Worm (Caenorhabditis elegans): ENCODE data around the gene zmp-6.

Gene zmp-6

DNA sequence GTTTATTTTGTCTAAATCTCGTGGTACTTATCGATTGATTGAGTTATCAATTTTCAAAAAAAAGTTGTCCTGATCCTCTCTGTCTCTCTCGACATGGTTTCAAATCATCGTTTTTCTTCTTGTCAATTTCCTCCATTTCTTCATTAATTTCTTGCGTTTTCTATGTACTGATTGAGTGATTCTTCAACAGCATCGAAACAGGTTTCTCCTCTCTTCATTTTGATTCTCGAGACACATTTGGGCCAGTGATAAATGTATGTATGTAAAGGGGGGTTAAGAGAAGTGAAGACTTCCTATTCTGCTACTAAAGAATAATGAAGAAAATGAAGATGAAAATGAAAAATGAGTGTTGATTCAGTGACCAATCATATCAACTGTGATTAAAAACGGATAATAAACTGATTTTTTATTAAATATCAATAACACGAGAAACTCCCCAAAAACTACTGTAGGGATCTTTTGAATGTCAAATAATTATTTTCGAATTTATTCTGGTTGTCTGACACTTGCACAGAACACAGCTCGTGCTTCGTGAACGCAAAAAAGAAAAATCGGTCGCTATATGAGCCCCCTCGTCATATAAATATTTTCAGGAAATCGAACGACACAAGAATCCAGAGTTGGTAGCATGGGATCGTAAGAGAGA lies 44.4 kb downstream of the zmp-6 start (continued):
- no peak for TF ChIP-seq snpc-4 (tag; optimal IDR thresholded peaks at IDR 0.05)
- no peak for TF ChIP-seq nhr-237 (tag; optimal IDR thresholded peaks at IDR 0.05)
- no peak for TF ChIP-seq lin-13 (GFP tag; optimal IDR thresholded peaks at IDR 0.05)
- no peak for TF ChIP-seq fkh-4 (tag; optimal IDR thresholded peaks at IDR 0.05; ENCODE audit: borderline replicate concordance)
- TF ChIP-seq swsn-7 (tag; optimal IDR thresholded peaks at IDR 0.05): no peak
- TF ChIP-seq grh-1 (GFP tag; IDR thresholded peaks at IDR 0.05): peak; percentile 74
- TF ChIP-seq F16B12.6 (tag; optimal IDR thresholded peaks at IDR 0.05): no peak
- no peak for TF ChIP-seq nhr-84 (tag; optimal IDR thresholded peaks at IDR 0.05)
- TF ChIP-seq aly-2 (tag; optimal IDR thresholded peaks at IDR 0.05): no peak
- no peak for TF ChIP-seq alr-1 (tag; optimal IDR thresholded peaks at IDR 0.05; ENCODE audit: borderline replicate concordance)
- TF ChIP-seq zip-4 (GFP tag; optimal IDR thresholded peaks at IDR 0.05): no peak
- TF ChIP-seq egl-13 (tag; optimal IDR thresholded peaks at IDR 0.05): no peak
- TF ChIP-seq C04F5.9 (tag; optimal IDR thresholded peaks at IDR 0.05): no peak
- TF ChIP-seq lin-39 (tag; optimal IDR thresholded peaks at IDR 0.05): no peak
- TF ChIP-seq blmp-1 (tag; optimal IDR thresholded peaks at IDR 0.05): peak; percentile 89
- peak; percentile 56 for TF ChIP-seq snu-23 (GFP tag; optimal IDR thresholded peaks at IDR 0.05)
- TF ChIP-seq fkh-10 (GFP tag; optimal IDR thresholded peaks at IDR 0.05): no peak
- no peak for TF ChIP-seq ceh-8 (GFP tag; optimal IDR thresholded peaks at IDR 0.05)
- no peak for TF ChIP-seq ztf-4 (tag; optimal IDR thresholded peaks at IDR 0.05)
- no peak for TF ChIP-seq sup-37 (GFP tag; optimal IDR thresholded peaks at IDR 0.05)
- no peak for TF ChIP-seq ceh-82 (tag; optimal IDR thresholded peaks at IDR 0.05)
- TF ChIP-seq nhr-47 (tag; optimal IDR thresholded peaks at IDR 0.05): no peak
- no peak for TF ChIP-seq sptf-1 (tag; optimal IDR thresholded peaks at IDR 0.05)
- no peak for TF ChIP-seq mdl-1 (tag; optimal IDR thresholded peaks at IDR 0.05)
- peak; percentile 30 for TF ChIP-seq nhr-19 (GFP tag; conservative IDR thresholded peaks at IDR 0.05)
- TF ChIP-seq ets-5 (GFP tag; IDR thresholded peaks at IDR 0.05): no peak
- TF ChIP-seq lsy-2 (tag; optimal IDR thresholded peaks at IDR 0.05): peak in 1 of 2 experiments; percentile 57
- TF ChIP-seq C34B4.2 (tag; optimal IDR thresholded peaks at IDR 0.05): no peak
- TF ChIP-seq unc-130 (tag; optimal IDR thresholded peaks at IDR 0.05): no peak
- TF ChIP-seq lin-14 (GFP tag; optimal IDR thresholded peaks at IDR 0.05): peak; percentile 57
- peak; percentile 36 for TF ChIP-seq nhr-90 (tag; optimal IDR thresholded peaks at IDR 0.05; ENCODE audit: poor library complexity)
- TF ChIP-seq fkh-8 (tag; optimal IDR thresholded peaks at IDR 0.05): no peak
- peak; percentile 19 for TF ChIP-seq irx-1 (tag; optimal IDR thresholded peaks at IDR 0.05)
- no peak for TF ChIP-seq ztf-11 (tag; optimal IDR thresholded peaks at IDR 0.05)
- TF ChIP-seq elt-3 (tag; optimal IDR thresholded peaks at IDR 0.05): peak in 3 of 6 experiments; percentile 44 to 76 (median 61)
- peak; percentile 36 for TF ChIP-seq tbx-2 (tag; optimal IDR thresholded peaks at IDR 0.05)
- TF ChIP-seq unc-62 (GFP tag; optimal IDR thresholded peaks at IDR 0.05): no peak
- TF ChIP-seq mab-9 (GFP tag; IDR thresholded peaks at IDR 0.05): no peak
- no peak for TF ChIP-seq tlp-1 (tag; optimal IDR thresholded peaks at IDR 0.05)
- TF ChIP-seq pqm-1 (tag; optimal IDR thresholded peaks at IDR 0.05): no peak
- TF ChIP-seq pax-3 (tag; optimal IDR thresholded peaks at IDR 0.05): no peak
- no peak for TF ChIP-seq ceh-63 (GFP tag; optimal IDR thresholded peaks at IDR 0.05)
- no peak for TF ChIP-seq jun-1 (tag; optimal IDR thresholded peaks at IDR 0.05)
- no peak for TF ChIP-seq hlh-4 (tag; optimal IDR thresholded peaks at IDR 0.05)
- no peak for TF ChIP-seq lir-3 (tag; optimal IDR thresholded peaks at IDR 0.05; ENCODE audit: poor library complexity)
- no peak for TF ChIP-seq mef-2 (tag; optimal IDR thresholded peaks at IDR 0.05)
- no peak for TF ChIP-seq unc-30 (tag; optimal IDR thresholded peaks at IDR 0.05)
- no peak for TF ChIP-seq unc-98 (GFP tag; IDR thresholded peaks at IDR 0.05)

All from whole organism, L1 larva.